Worm (Caenorhabditis elegans) whole organism, young adult: ENCODE results near the gene vha-14.

ENCODE experiments used
- B0035.1 ChIP-seq: sonication (generic microtip); optimal IDR thresholded peaks from 2 replicates; lab custom pipeline; 2016; ENCODE audit warnings: missing genetic modification characterization, mild to moderate bottlenecking, missing compliant biosample characterization, missing genotype, missing genetic modification reagents
- B0336.3 ChIP-seq: fragments of 200-800 bp; sonication (Bioruptor generic); IDR thresholded peaks from 2 replicates; pipeline ENCODE4 v1.3.6; 2022; ENCODE audit warnings: missing genetic modification characterization, missing compliant biosample characterization
- C17E4.6 ChIP-seq: fragments of 200-800 bp; sonication (Bioruptor generic); IDR thresholded peaks from 2 replicates; pipeline ENCODE4 v1.3.6; 2022; ENCODE audit warnings: missing genetic modification reagents, missing genetic modification characterization, missing compliant biosample characterization
- D2030.7 ChIP-seq: fragments of 200-800 bp; sonication (Bioruptor generic); IDR thresholded peaks from 2 replicates; pipeline ENCODE4 v1.3.6; 2022; ENCODE audit warnings: missing genetic modification reagents, missing genetic modification characterization, missing compliant biosample characterization
- F10E7.11 ChIP-seq: sonication (generic microtip); optimal IDR thresholded peaks from 2 replicates; lab custom pipeline; 2017; ENCODE audit warnings: mild to moderate bottlenecking, missing genetic modification characterization, moderate library complexity, missing compliant biosample characterization
- F22D6.2 ChIP-seq: sonication (generic microtip); optimal IDR thresholded peaks from 2 replicates; lab custom pipeline; 2016; ENCODE audit warnings: mild to moderate bottlenecking, missing genetic modification characterization, missing compliant biosample characterization
- F33H1.4 ChIP-seq: fragments of 200-800 bp; sonication (Bioruptor generic); IDR thresholded peaks from 2 replicates; pipeline ENCODE4 v1.3.6; 2022; ENCODE audit warnings: missing genetic modification reagents, missing genetic modification characterization, missing compliant biosample characterization
- F49E8.2 ChIP-seq: sonication (generic microtip); optimal IDR thresholded peaks from 3 replicates; lab custom pipeline; 2017; ENCODE audit warnings: missing genetic modification characterization, mild to moderate bottlenecking, missing compliant biosample characterization, antibody characterized with exemption, moderate library complexity; ENCODE audit not compliant: insufficient read depth
- F57C9.4 ChIP-seq: sonication (generic microtip); optimal IDR thresholded peaks from 2 replicates; lab custom pipeline; 2017; ENCODE audit warnings: mild to moderate bottlenecking, missing genetic modification characterization, missing compliant biosample characterization
- K12H6.12 ChIP-seq: fragments of 200-800 bp; sonication (Bioruptor generic); optimal IDR thresholded peaks from 2 replicates; lab custom pipeline; 2018; ENCODE audit warnings: mild to moderate bottlenecking, missing genetic modification characterization, missing compliant biosample characterization
- Y53F4B.3 ChIP-seq: fragments of 200-800 bp; sonication (Bioruptor generic); IDR thresholded peaks from 2 replicates; pipeline ENCODE4 v1.3.6; 2022; ENCODE audit warnings: missing genetic modification reagents, missing genetic modification characterization, missing compliant biosample characterization
- Y56A3A.18 ChIP-seq: fragments of 200-800 bp; sonication (Bioruptor generic); IDR thresholded peaks from 2 replicates; pipeline ENCODE4 v1.3.6; 2022; ENCODE audit warnings: missing genetic modification reagents, missing genetic modification characterization, missing compliant biosample characterization
- ZK185.1 ChIP-seq: sonication (generic microtip); optimal IDR thresholded peaks from 2 replicates; lab custom pipeline; 2016; ENCODE audit warnings: mild to moderate bottlenecking, missing genetic modification characterization, missing compliant biosample characterization; ENCODE audit not compliant: poor library complexity, severe bottlenecking
- athp-1 ChIP-seq: sonication (generic microtip); optimal IDR thresholded peaks from 2 replicates; lab custom pipeline; 2017; ENCODE audit warnings: mild to moderate bottlenecking, missing genetic modification characterization, missing compliant biosample characterization
- cebp-1 ChIP-seq, 2 experiments: fragments of 200-800 bp in 1 of 2; sonication (Bioruptor generic) in 1 of 2; sonication (generic microtip) in 1 of 2; IDR thresholded peaks in 1 of 2; optimal IDR thresholded peaks in 1 of 2; 2 replicates each; pipeline versions ENCODE4 v1.3.6 to Lab custom; 2017 to 2022; ENCODE audit warnings: missing compliant biosample characterization in 2 of 2, missing genetic modification characterization in 2 of 2, mild to moderate bottlenecking in 1 of 2, missing genetic modification reagents in 1 of 2, moderate library complexity in 1 of 2
- ceh-27 ChIP-seq: fragments of 200-800 bp; sonication (Bioruptor generic); optimal IDR thresholded peaks from 2 replicates; lab custom pipeline; 2018; ENCODE audit warnings: mild to moderate bottlenecking, missing genetic modification characterization, moderate library complexity, missing compliant biosample characterization
- ceh-58 ChIP-seq: fragments of 200-800 bp; sonication (Bioruptor generic); IDR thresholded peaks from 2 replicates; pipeline ENCODE4 v1.3.6; 2022; ENCODE audit warnings: missing genetic modification characterization, missing compliant biosample characterization
- dox-1 ChIP-seq: fragments of 200-800 bp; sonication (Bioruptor generic); IDR thresholded peaks from 2 replicates; pipeline ENCODE4 v1.3.6; 2022; ENCODE audit warnings: missing genetic modification reagents, missing genetic modification characterization, missing compliant biosample characterization
- dpff-1 ChIP-seq: sonication (generic microtip); optimal IDR thresholded peaks from 2 replicates; lab custom pipeline; 2017; ENCODE audit warnings: mild to moderate bottlenecking, missing genetic modification characterization, missing compliant biosample characterization
- hlh-12 ChIP-seq: sonication (generic microtip); optimal IDR thresholded peaks from 2 replicates; lab custom pipeline; 2016; ENCODE audit warnings: missing genetic modification characterization, missing compliant biosample characterization
- hlh-26 ChIP-seq: fragments of 200-800 bp; sonication (Bioruptor generic); conservative IDR thresholded peaks from 2 replicates; pipeline ENCODE4 v1.3.6; 2022; ENCODE audit warnings: missing genetic modification reagents, missing genetic modification characterization, missing compliant biosample characterization
- hrde-1 ChIP-seq: sonication (generic microtip); optimal IDR thresholded peaks from 2 replicates; lab custom pipeline; 2016; ENCODE audit warnings: missing genetic modification characterization, mild to moderate bottlenecking, missing compliant biosample characterization, moderate library complexity, missing genotype, missing genetic modification reagents, borderline replicate concordance
- hsf-1 ChIP-seq: fragments of 200-800 bp; sonication (Bioruptor generic); IDR thresholded peaks from 2 replicates; pipeline ENCODE4 v1.3.6; 2022; ENCODE audit warnings: missing genetic modification reagents, missing genetic modification characterization, missing compliant biosample characterization
- let-607 ChIP-seq, 2 experiments: fragments of 200-800 bp in 1 of 2; sonication (Bioruptor generic) in 1 of 2; sonication (generic microtip) in 1 of 2; optimal IDR thresholded peaks; 2 replicates each; lab custom pipeline; 2016 to 2018; ENCODE audit warnings: mild to moderate bottlenecking in 2 of 2, missing compliant biosample characterization in 2 of 2, missing genetic modification characterization in 2 of 2, moderate library complexity in 2 of 2, missing genotype in 1 of 2
- lin-35 ChIP-seq, 3 experiments: fragments of 150-350 bp in 2 of 3; sonication (generic microtip) in 1 of 3; optimal IDR thresholded peaks; 2 replicates each; lab custom pipeline; 2014 to 2018; ENCODE audit warnings: missing biosample characterization in 3 of 3, missing genetic modification characterization in 3 of 3, missing genetic modification reagents in 3 of 3
- lin-40 ChIP-seq: sonication (generic microtip); optimal IDR thresholded peaks from 2 replicates; lab custom pipeline; 2016; ENCODE audit warnings: missing genetic modification characterization, mild to moderate bottlenecking, missing compliant biosample characterization, missing genotype, missing genetic modification reagents
- lin-54 ChIP-seq: fragments of 200-800 bp; sonication (Bioruptor generic); optimal IDR thresholded peaks from 2 replicates; lab custom pipeline; 2018; ENCODE audit warnings: mild to moderate bottlenecking, missing genetic modification characterization, missing compliant biosample characterization
- lsl-1 ChIP-seq: fragments of 200-800 bp; sonication (Bioruptor generic); optimal IDR thresholded peaks from 2 replicates; lab custom pipeline; 2018; ENCODE audit warnings: mild to moderate bottlenecking, missing genetic modification characterization, moderate library complexity, missing compliant biosample characterization
- madf-10 ChIP-seq: sonication (generic microtip); optimal IDR thresholded peaks from 2 replicates; lab custom pipeline; 2016; ENCODE audit warnings: mild to moderate bottlenecking, missing genetic modification characterization, missing compliant biosample characterization
- madf-6 ChIP-seq: fragments of 200-800 bp; sonication (Bioruptor generic); IDR thresholded peaks from 2 replicates; pipeline ENCODE4 v1.3.6; 2022; ENCODE audit warnings: missing genetic modification reagents, missing genetic modification characterization, missing compliant biosample characterization
- mcd-1 ChIP-seq: fragments of 200-800 bp; sonication (Bioruptor generic); IDR thresholded peaks from 2 replicates; pipeline ENCODE4 v1.3.6; 2022; ENCODE audit warnings: missing genetic modification reagents, missing genetic modification characterization, missing compliant biosample characterization
- mel-28 ChIP-seq: sonication (generic microtip); optimal IDR thresholded peaks from 2 replicates; lab custom pipeline; 2016; ENCODE audit warnings: borderline replicate concordance, mild to moderate bottlenecking, missing genetic modification characterization, missing compliant biosample characterization
- nhr-120 ChIP-seq: fragments of 200-800 bp; sonication (Bioruptor generic); IDR thresholded peaks from 2 replicates; pipeline ENCODE4 v1.3.6; 2022; ENCODE audit warnings: missing genetic modification characterization, missing compliant biosample characterization
- rec-8 ChIP-seq, 2 experiments: sonication (generic microtip); optimal IDR thresholded peaks; 2 replicates each; lab custom pipeline; 2016; ENCODE audit warnings: mild to moderate bottlenecking in 2 of 2, missing genetic modification characterization in 2 of 2, missing genetic modification reagents in 2 of 2, missing genotype in 2 of 2, missing biosample characterization in 1 of 2, missing compliant biosample characterization in 1 of 2, moderate library complexity in 1 of 2
- snpc-4 ChIP-seq, 5 experiments: fragments of 150-350 bp in 1 of 5; sonication (generic microtip) in 4 of 5; optimal IDR thresholded peaks; 2 replicates each; lab custom pipeline; 2014 to 2018; ENCODE audit warnings: missing genetic modification characterization in 5 of 5, missing biosample characterization in 3 of 5, antibody characterized with exemption in 2 of 5, mild to moderate bottlenecking in 2 of 5, missing compliant biosample characterization in 2 of 5, missing genotype in 2 of 5, moderate library complexity in 2 of 5, missing genetic modification reagents in 1 of 5
- tbx-9 ChIP-seq: sonication (generic microtip); optimal IDR thresholded peaks from 2 replicates; lab custom pipeline; 2016; ENCODE audit warnings: borderline replicate concordance, missing genetic modification characterization, inconsistent platforms, missing compliant biosample characterization
- tlf-1 ChIP-seq: fragments of 200-800 bp; sonication (Bioruptor generic); optimal IDR thresholded peaks from 2 replicates; lab custom pipeline; 2018; ENCODE audit warnings: mild to moderate bottlenecking, missing genetic modification characterization, missing compliant biosample characterization
- unc-130 ChIP-seq: sonication (generic microtip); optimal IDR thresholded peaks from 2 replicates; lab custom pipeline; 2016; ENCODE audit warnings: missing genetic modification reagents, missing genetic modification characterization, missing compliant biosample characterization
- xnd-1 ChIP-seq: sonication (generic microtip); optimal IDR thresholded peaks from 2 replicates; lab custom pipeline; 2016; ENCODE audit warnings: missing genotype, missing genetic modification reagents, missing genetic modification characterization, missing compliant biosample characterization
- zim-3 ChIP-seq: sonication (generic microtip); optimal IDR thresholded peaks from 2 replicates; lab custom pipeline; 2017; ENCODE audit warnings: mild to moderate bottlenecking, missing genetic modification characterization, moderate library complexity, missing compliant biosample characterization
- ztf-22 ChIP-seq: fragments of 200-800 bp; sonication (Bioruptor generic); optimal IDR thresholded peaks from 2 replicates; lab custom pipeline; 2018; ENCODE audit warnings: mild to moderate bottlenecking, missing genetic modification characterization, moderate library complexity, missing compliant biosample characterization
- ztf-28 ChIP-seq: fragments of 200-800 bp; sonication (Bioruptor generic); IDR thresholded peaks from 2 replicates; pipeline ENCODE4 v1.3.6; 2022; ENCODE audit warnings: missing genetic modification reagents, missing genetic modification characterization, missing compliant biosample characterization

Gene vha-14

ce11 chrIII:9462785-9463467 is 45.0 kb upstream of the vha-14 start (continued):
- no peak for TF ChIP-seq cebp-1 (GFP tag; IDR thresholded peaks at IDR 0.05; lab: Robert Waterston, UW)
- TF ChIP-seq cebp-1 (tag; optimal IDR thresholded peaks at IDR 0.05; lab: Kevin White, UChicago): peak; percentile 36
- 0 out of 2 replicates have a peak, but pooled peaks have one; percentile 22 for TF ChIP-seq Y53F4B.3 (GFP tag; lab: Robert Waterston, UW)
- peak; percentile 77 for TF ChIP-seq athp-1
- peak; percentile 58 for TF ChIP-seq F49E8.2 (tag; lab: Kevin White, UChicago)
- peak; percentile 73 for TF ChIP-seq hrde-1 (tag; lab: Kevin White, UChicago)
- TF ChIP-seq tbx-9 (tag; lab: Kevin White, UChicago): peak; percentile 43
- TF ChIP-seq F33H1.4 (GFP tag; lab: Robert Waterston, UW): no peak
- TF ChIP-seq lin-54 (GFP tag; lab: Kevin White, UChicago): peak; percentile 48
- TF ChIP-seq D2030.7 (GFP tag; lab: Robert Waterston, UW): no peak
- 0 out of 2 replicates have a peak, but pooled peaks have one; percentile 20 for TF ChIP-seq mcd-1
- TF ChIP-seq ceh-58: no peak
- TF ChIP-seq hsf-1 (GFP tag; lab: Robert Waterston, UW): 0 out of 2 replicates have a peak, but pooled peaks have one; percentile 24
- TF ChIP-seq B0336.3: peak; percentile 89
- TF ChIP-seq hlh-12 (tag; lab: Kevin White, UChicago): no peak
- TF ChIP-seq xnd-1 (tag; lab: Kevin White, UChicago): peak; percentile 48
- no peak for TF ChIP-seq nhr-120 (GFP tag; lab: Robert Waterston, UW)
- peak; percentile 30 for TF ChIP-seq tlf-1 (GFP tag; lab: Kevin White, UChicago)
- peak; percentile 52 for TF ChIP-seq mel-28
- peak in 1 of 2 experiments; percentile 13 for TF ChIP-seq let-607 (tag; optimal IDR thresholded peaks at IDR 0.05; lab: Kevin White, UChicago)
- no peak for TF ChIP-seq Y56A3A.18 (GFP tag; lab: Robert Waterston, UW)
- peak; percentile 20 for TF ChIP-seq B0035.1
- TF ChIP-seq F10E7.11 (tag; lab: Kevin White, UChicago): no peak
- TF ChIP-seq dpff-1 (tag; lab: Kevin White, UChicago): peak; percentile 30
- no peak for TF ChIP-seq ztf-28 (GFP tag; lab: Robert Waterston, UW)
- TF ChIP-seq ceh-27 (GFP tag; lab: Kevin White, UChicago): no peak

ce11 chrIII:9465424-9465823 is 42.5 kb upstream of the vha-14 start, which contains the start of gene B0464.9:
B0464.9 (plus strand) TSS chrIII:9465767.
- TF ChIP-seq cebp-1 (GFP tag; IDR thresholded peaks at IDR 0.05; lab: Robert Waterston, UW): no peak
- TF ChIP-seq cebp-1 (tag; optimal IDR thresholded peaks at IDR 0.05; lab: Kevin White, UChicago): peak; percentile 22
- TF ChIP-seq lin-35 (GFP tag; optimal IDR thresholded peaks at IDR 0.05; lab: Kevin White, UChicago): peak in 1 of 3 experiments; percentile 45
- TF ChIP-seq unc-130: peak; percentile 70
- peak; percentile 84 for TF ChIP-seq ZK185.1 (tag; lab: Kevin White, UChicago)
- peak in 1 of 2 experiments; percentile 50 for TF ChIP-seq let-607 (tag; optimal IDR thresholded peaks at IDR 0.05; lab: Kevin White, UChicago)
- TF ChIP-seq lin-54 (GFP tag; lab: Kevin White, UChicago): peak; percentile 46
- TF ChIP-seq madf-10 (tag; lab: Kevin White, UChicago): peak; percentile 24
- no peak for TF ChIP-seq C17E4.6 (GFP tag; lab: Robert Waterston, UW)
- TF ChIP-seq lsl-1: peak; percentile 24
- peak; percentile 75 for TF ChIP-seq mcd-1
- no peak for TF ChIP-seq ztf-22
- no peak for TF ChIP-seq zim-3 (tag; lab: Kevin White, UChicago)
- no peak for TF ChIP-seq snpc-4 (GFP tag; optimal IDR thresholded peaks at IDR 0.05; lab: Kevin White, UChicago)
- peak in 1 of 4 experiments; percentile 36 for TF ChIP-seq snpc-4 (tag; optimal IDR thresholded peaks at IDR 0.05; lab: Kevin White, UChicago)
- TF ChIP-seq rec-8 (tag; optimal IDR thresholded peaks at IDR 0.05; lab: Kevin White, UChicago): peak in 1 of 2 experiments; percentile 29
- TF ChIP-seq lin-40: peak; percentile 33
- no peak for TF ChIP-seq F57C9.4
- TF ChIP-seq ceh-27 (GFP tag; lab: Kevin White, UChicago): peak; percentile 42
- TF ChIP-seq hrde-1 (tag; lab: Kevin White, UChicago): peak; percentile 9
- TF ChIP-seq K12H6.12 (tag; lab: Kevin White, UChicago): peak; percentile 8
- TF ChIP-seq hsf-1 (GFP tag; lab: Robert Waterston, UW): no peak
- TF ChIP-seq hlh-26 (GFP tag; lab: Robert Waterston, UW): no peak
- TF ChIP-seq madf-6 (GFP tag; lab: Robert Waterston, UW): peak; percentile 41; the same call in 1 of the 2 replicates
- TF ChIP-seq dox-1 (GFP tag; lab: Robert Waterston, UW): 0 out of 2 replicates have a peak, but pooled peaks have one; percentile 9
- peak; percentile 21 for TF ChIP-seq F22D6.2 (tag; lab: Kevin White, UChicago)
